ENCODE assay signal across 2 fruit fly cellular contexts in genomic region chr2L:14556224-14556623, dm6.
TF ChIP-seq lines count a peak whose summit lies in the region.

No protein-coding gene starts in this region.

- TF ChIP-seq CTCF in whole organism, embryonic (GFP tag; optimal IDR thresholded peaks at IDR 0.05; lab: Kevin White, UChicago) = no peak

TF ChIP-seq in whole organism, embryonic, 481 proteins besides CTCF, POLR2A, EP300 and RAD21:
- TF ChIP-seq sd (tag; optimal IDR thresholded peaks at IDR 0.05; lab: Kevin White, UChicago) (peak; percentile 62), TFAM (GFP tag; optimal IDR thresholded peaks at IDR 0.05; lab: Kevin White, UChicago) (no peak)

TF ChIP-seq in whole organism, pupa, 21 proteins besides CTCF, POLR2A, EP300 and RAD21:
- TF ChIP-seq CG9948 (tag; optimal IDR thresholded peaks at IDR 0.05; lab: Kevin White, UChicago) (no peak), CG32121 (GFP tag; IDR thresholded peaks at IDR 0.05; lab: Robert Waterston, UW) (peak; percentile 17; the same call in 1 of the 2 replicates)
